Fruit fly (Drosophila melanogaster) whole organism, embryonic: ENCODE measurements around the gene Tlk.
A peak's percentile ranks its signal among the peaks of the same experiment; 100 is the strongest.

ENCODE experiments used
- Antp ChIP-seq: fragments of 200-800 bp; sonication (Bioruptor generic); optimal IDR thresholded peaks from 3 replicates; lab custom pipeline; 2016; ENCODE audit warnings: missing biosample characterization, missing genetic modification characterization
- CG10267 ChIP-seq: fragments of 200-800 bp; sonication (Bioruptor generic); optimal IDR thresholded peaks from 2 replicates; lab custom pipeline; 2018; ENCODE audit warnings: missing biosample characterization, mild to moderate bottlenecking, missing genetic modification characterization, moderate library complexity
- CG10543 ChIP-seq: fragments of 200-800 bp; sonication (Bioruptor generic); optimal IDR thresholded peaks from 3 replicates; lab custom pipeline; 2017; ENCODE audit warnings: missing biosample characterization, mild to moderate bottlenecking, missing genetic modification characterization, moderate library complexity
- CG11723 ChIP-seq: fragments of 200-800 bp; sonication (Bioruptor generic); optimal IDR thresholded peaks from 2 replicates; lab custom pipeline; 2017; ENCODE audit warnings: missing biosample characterization, mild to moderate bottlenecking, missing genetic modification characterization
- CG12659 ChIP-seq: fragments of 200-800 bp; sonication (Bioruptor generic); optimal IDR thresholded peaks from 3 replicates; lab custom pipeline; 2017; ENCODE audit warnings: mild to moderate bottlenecking, missing biosample characterization, missing genetic modification reagents, missing genetic modification characterization
- CG12744 ChIP-seq: fragments of 200-800 bp; sonication (Bioruptor generic); optimal IDR thresholded peaks from 2 replicates; lab custom pipeline; 2016; ENCODE audit warnings: missing biosample characterization, missing genetic modification characterization
- CG14014 ChIP-seq: fragments of 200-800 bp; sonication (Bioruptor generic); IDR thresholded peaks from 2 replicates; pipeline ENCODE4 v1.3.6; 2022; ENCODE audit warnings: missing biosample characterization, missing genetic modification characterization
- CG15514 ChIP-seq: fragments of 200-800 bp; sonication (Bioruptor generic); optimal IDR thresholded peaks from 3 replicates; lab custom pipeline; 2017; ENCODE audit warnings: missing biosample characterization, missing genetic modification characterization, mild to moderate bottlenecking, moderate library complexity, missing genetic modification reagents
- CG18599 ChIP-seq: fragments of 200-800 bp; sonication (Bioruptor generic); optimal IDR thresholded peaks from 3 replicates; lab custom pipeline; 2017; ENCODE audit warnings: missing biosample characterization, missing genetic modification characterization, mild to moderate bottlenecking, moderate library complexity, missing genetic modification reagents
- CG18619 ChIP-seq: fragments of 200-800 bp; sonication (Bioruptor generic); optimal IDR thresholded peaks from 3 replicates; lab custom pipeline; 2017; ENCODE audit warnings: missing biosample characterization, mild to moderate bottlenecking, missing genetic modification characterization
- CG2120 ChIP-seq: fragments of 200-800 bp; sonication (Bioruptor generic); optimal IDR thresholded peaks from 3 replicates; lab custom pipeline; 2016; ENCODE audit warnings: missing biosample characterization, missing genetic modification characterization
- CG31224 ChIP-seq: fragments of 200-800 bp; sonication (Bioruptor generic); IDR thresholded peaks from 2 replicates; pipeline ENCODE4 v1.3.6; 2022; ENCODE audit warnings: missing biosample characterization, missing genetic modification characterization
- CG31388 ChIP-seq: fragments of 200-800 bp; sonication (Bioruptor generic); optimal IDR thresholded peaks from 2 replicates; lab custom pipeline; 2016; ENCODE audit warnings: missing biosample characterization, missing genetic modification characterization
- CG3163 ChIP-seq: fragments of 200-800 bp; sonication (Bioruptor generic); optimal IDR thresholded peaks from 3 replicates; lab custom pipeline; 2016; ENCODE audit warnings: missing biosample characterization, missing genetic modification characterization
- CG32532 ChIP-seq: fragments of 200-800 bp; sonication (Bioruptor generic); IDR thresholded peaks from 2 replicates; pipeline ENCODE4 v1.3.6; 2022; ENCODE audit warnings: missing biosample characterization, missing genetic modification characterization
- CG7839 ChIP-seq: fragments of 200-800 bp; sonication (Bioruptor generic); optimal IDR thresholded peaks from 3 replicates; lab custom pipeline; 2018; ENCODE audit warnings: missing biosample characterization, mild to moderate bottlenecking, missing genetic modification characterization, moderate library complexity
- CG8290 ChIP-seq, 3 experiments: fragments of 200-800 bp; sonication (Bioruptor generic); optimal IDR thresholded peaks; 2 replicates each; lab custom pipeline; 2016 to 2019; ENCODE audit warnings: missing biosample characterization in 3 of 3, missing genetic modification characterization in 3 of 3, mild to moderate bottlenecking in 2 of 3, moderate library complexity in 1 of 3
- CG8359 ChIP-seq: fragments of 200-800 bp; sonication (Bioruptor generic); optimal IDR thresholded peaks from 2 replicates; lab custom pipeline; 2017; ENCODE audit warnings: missing biosample characterization, mild to moderate bottlenecking, missing genetic modification characterization, borderline replicate concordance
- CG9817 ChIP-seq: fragments of 200-800 bp; sonication (Bioruptor generic); optimal IDR thresholded peaks from 2 replicates; lab custom pipeline; 2018; ENCODE audit warnings: missing biosample characterization, mild to moderate bottlenecking, missing genetic modification characterization, moderate library complexity
- CG9932 ChIP-seq: fragments of 200-800 bp; sonication (Bioruptor generic); IDR thresholded peaks from 2 replicates; pipeline ENCODE4 v1.3.6; 2022; ENCODE audit warnings: missing biosample characterization, missing genetic modification characterization
- CkIIα-i1 ChIP-seq: fragments of 200-800 bp; sonication (Bioruptor generic); IDR thresholded peaks from 2 replicates; pipeline ENCODE4 v1.3.6; 2022; ENCODE audit warnings: missing biosample characterization, missing genetic modification characterization
- Dref ChIP-seq: fragments of 200-800 bp; sonication (Bioruptor generic); IDR thresholded peaks from 2 replicates; pipeline ENCODE4 v1.3.6; 2022; ENCODE audit warnings: missing biosample characterization, missing genetic modification characterization
- Drgx ChIP-seq: fragments of 200-800 bp; sonication (Bioruptor generic); IDR thresholded peaks from 2 replicates; pipeline ENCODE4 v1.3.6; 2022; ENCODE audit warnings: missing biosample characterization, missing genetic modification characterization
- HLH3B ChIP-seq: fragments of 200-800 bp; sonication (Bioruptor generic); IDR thresholded peaks from 2 replicates; pipeline ENCODE4 v1.3.6; 2022; ENCODE audit warnings: missing biosample characterization, missing genetic modification characterization
- Hmr ChIP-seq: fragments of 200-800 bp; sonication (Bioruptor generic); optimal IDR thresholded peaks from 3 replicates; lab custom pipeline; 2017; ENCODE audit warnings: mild to moderate bottlenecking, missing biosample characterization, missing genetic modification reagents, missing genetic modification characterization
- Hsf ChIP-seq: fragments of 200-800 bp; sonication (Bioruptor generic); optimal IDR thresholded peaks from 3 replicates; lab custom pipeline; 2016; ENCODE audit warnings: missing biosample characterization, missing genetic modification characterization
- MBD-R2 ChIP-seq: fragments of 200-800 bp; sonication (Bioruptor generic); IDR thresholded peaks from 2 replicates; pipeline ENCODE4 v1.3.6; 2022; ENCODE audit warnings: missing biosample characterization, missing genetic modification characterization
- Meics ChIP-seq: fragments of 200-800 bp; sonication (Bioruptor generic); optimal IDR thresholded peaks from 2 replicates; lab custom pipeline; 2017; ENCODE audit warnings: missing biosample characterization, mild to moderate bottlenecking, missing genetic modification characterization
- Opbp ChIP-seq: fragments of 200-800 bp; sonication (Bioruptor generic); IDR thresholded peaks from 3 replicates; pipeline ENCODE4 v1.3.6; 2022; ENCODE audit warnings: missing biosample characterization, missing genetic modification characterization; ENCODE audit not compliant: partially characterized antibody
- Pdp1 ChIP-seq, 2 experiments: fragments of 200-800 bp; sonication (Bioruptor generic); optimal IDR thresholded peaks; 3 replicates each; lab custom pipeline; 2016; ENCODE audit warnings: missing biosample characterization in 2 of 2, missing genetic modification characterization in 2 of 2, mild to moderate bottlenecking in 1 of 2, moderate library complexity in 1 of 2
- Rfx ChIP-seq: fragments of 200-800 bp; sonication (Bioruptor generic); IDR thresholded peaks from 2 replicates; pipeline ENCODE4 v1.3.6; 2022; ENCODE audit warnings: missing biosample characterization, missing genetic modification characterization
- dysf ChIP-seq: fragments of 200-800 bp; sonication (Bioruptor generic); IDR thresholded peaks from 3 replicates; pipeline ENCODE4 v1.3.6; 2022; ENCODE audit warnings: missing biosample characterization, missing genetic modification characterization
- eyg ChIP-seq: fragments of 200-800 bp; sonication (Bioruptor generic); optimal IDR thresholded peaks from 3 replicates; lab custom pipeline; 2016; ENCODE audit warnings: missing biosample characterization, missing genetic modification characterization
- pan ChIP-seq, 4 experiments: fragments of >200 bp in 3 of 4; fragments of 200-800 bp in 1 of 4; sonication (Bioruptor generic) in 1 of 4; optimal IDR thresholded peaks in 3 of 4; IDR thresholded peaks in 1 of 4; 2 replicates each; pipeline versions ENCODE4 v1.3.6 to Lab custom; 2017 to 2022; ENCODE audit warnings: missing biosample characterization in 2 of 4, missing genetic modification characterization in 2 of 4, mixed read lengths in 1 of 4
- prd ChIP-seq, 3 experiments: fragments of >200 bp in 2 of 3; fragments of 200-800 bp in 1 of 3; sonication (Bioruptor generic) in 1 of 3; optimal IDR thresholded peaks in 2 of 3; IDR thresholded peaks in 1 of 3; 2 replicates in 2 of 3; 3 replicates in 1 of 3; pipeline versions ENCODE4 v1.3.6 to Lab custom; 2017 to 2022; ENCODE audit warnings: missing biosample characterization in 1 of 3, missing genetic modification characterization in 1 of 3
- pros ChIP-seq: fragments of 200-800 bp; sonication (Bioruptor generic); optimal IDR thresholded peaks from 3 replicates; lab custom pipeline; 2019; ENCODE audit warnings: missing biosample characterization, mild to moderate bottlenecking, missing genetic modification characterization, moderate library complexity
- ranshi ChIP-seq: fragments of 200-800 bp; sonication (Bioruptor generic); IDR thresholded peaks from 2 replicates; pipeline ENCODE4 v1.3.6; 2022; ENCODE audit warnings: missing biosample characterization, missing genetic modification characterization
- ro ChIP-seq: fragments of 200-800 bp; sonication (Bioruptor generic); IDR thresholded peaks from 2 replicates; pipeline ENCODE4 v1.3.6; 2022; ENCODE audit warnings: missing biosample characterization, missing genetic modification characterization
- row ChIP-seq: fragments of 200-800 bp; sonication (Bioruptor generic); IDR thresholded peaks from 3 replicates; pipeline ENCODE4 v1.3.6; 2022; ENCODE audit warnings: missing biosample characterization, missing genetic modification characterization
- sens ChIP-seq: fragments of 200-800 bp; sonication (Bioruptor generic); peaks from one replicate; lab custom pipeline; 2016; ENCODE audit warnings: missing biosample characterization, missing genetic modification characterization
- slbo ChIP-seq: fragments of 200-800 bp; sonication (Bioruptor generic); IDR thresholded peaks from 2 replicates; pipeline ENCODE4 v1.3.6; 2022; ENCODE audit warnings: missing biosample characterization, missing genetic modification characterization

The Tlk gene

DNA sequence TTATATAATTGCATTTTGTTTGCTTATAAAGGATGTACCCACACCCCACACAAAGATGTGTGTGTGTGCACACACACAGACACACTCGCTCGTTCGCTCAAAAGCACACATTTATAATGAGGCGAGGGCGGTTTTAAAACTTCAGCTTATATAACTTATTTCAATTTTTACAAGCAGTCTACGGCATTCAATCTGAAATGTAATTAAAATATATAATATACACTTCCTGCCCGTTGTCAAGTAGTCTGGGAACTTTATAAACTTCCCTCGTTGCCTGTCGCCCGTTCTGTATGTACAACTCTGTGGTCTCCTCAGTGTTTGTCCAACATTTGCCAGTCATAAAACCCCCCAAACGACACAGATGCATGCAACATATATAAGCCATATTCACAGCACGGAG is 11.1 kb downstream of the Tlk start (continued):
- TF ChIP-seq CG2120 (GFP tag; lab: Kevin White, UChicago) = peak; percentile 43
- no peak for TF ChIP-seq ro (GFP tag; lab: Robert Waterston, UW)
- TF ChIP-seq slbo (GFP tag; lab: Robert Waterston, UW) = 0 out of 2 replicates have a peak, but pooled peaks have one; percentile 14
- no peak for TF ChIP-seq prd (optimal IDR thresholded peaks at IDR 0.05; lab: Kevin White, UChicago)
- TF ChIP-seq prd (GFP tag; IDR thresholded peaks at IDR 0.05; lab: Robert Waterston, UW) = peak; percentile 17; the same call in 1 of the 3 replicates
- TF ChIP-seq dysf (GFP tag; lab: Robert Waterston, UW) = peak; percentile 26; the same call in 2 of the 3 replicates
- no peak for TF ChIP-seq CG9932
- TF ChIP-seq Hsf = no peak
- peak; percentile 25; the same call in 1 of the 2 replicates for TF ChIP-seq ranshi (GFP tag; lab: Robert Waterston, UW)
- TF ChIP-seq Rfx (GFP tag; lab: Robert Waterston, UW) = peak; percentile 41; the same call in 1 of the 2 replicates
- TF ChIP-seq CG18619 = no peak
- no peak for TF ChIP-seq CG8359 (GFP tag; lab: Kevin White, UChicago)
- TF ChIP-seq CG14014 = 0 out of 2 replicates have a peak, but pooled peaks have one; percentile 21
- TF ChIP-seq sens (GFP tag; lab: Kevin White, UChicago) = peak; percentile 56
- TF ChIP-seq HLH3B (GFP tag; lab: Robert Waterston, UW) = 0 out of 2 replicates have a peak, but pooled peaks have one; percentile 27
- TF ChIP-seq row (GFP tag; lab: Robert Waterston, UW) = peak; percentile 63
- TF ChIP-seq CG15514 = peak; percentile 4
- peak; percentile 45 for TF ChIP-seq CG18599
- no peak for TF ChIP-seq CG12659 (GFP tag; lab: Kevin White, UChicago)
- TF ChIP-seq CG12744 (GFP tag; lab: Kevin White, UChicago) = no peak
- no peak for TF ChIP-seq CkIIα-i1 (GFP tag; lab: Robert Waterston, UW)
- no peak for TF ChIP-seq CG8290 (GFP tag; optimal IDR thresholded peaks at IDR 0.05; lab: Kevin White, UChicago)
- peak in 1 of 2 experiments; percentile 6 for TF ChIP-seq CG8290 (tag; optimal IDR thresholded peaks at IDR 0.05; lab: Kevin White, UChicago)
- TF ChIP-seq CG11723 (GFP tag; lab: Kevin White, UChicago) = no peak
- TF ChIP-seq Dref = no peak
- no peak for TF ChIP-seq eyg (GFP tag; lab: Kevin White, UChicago)
- TF ChIP-seq CG31388 = no peak
- TF ChIP-seq Antp (GFP tag; lab: Kevin White, UChicago) = no peak
- TF ChIP-seq CG3163 (GFP tag; lab: Kevin White, UChicago) = no peak
- TF ChIP-seq Pdp1 (GFP tag; optimal IDR thresholded peaks at IDR 0.05; lab: Kevin White, UChicago) = peak in 1 of 2 experiments; percentile 31
- peak; percentile 9 for TF ChIP-seq Hmr (GFP tag; lab: Kevin White, UChicago)
- no peak for TF ChIP-seq Opbp (GFP tag; lab: Robert Waterston, UW)
- TF ChIP-seq CG7839 (tag; lab: Kevin White, UChicago) = peak; percentile 39
- TF ChIP-seq CG10267 (tag; lab: Kevin White, UChicago) = no peak
- TF ChIP-seq MBD-R2 = no peak
- no peak for TF ChIP-seq CG10543 (GFP tag; lab: Kevin White, UChicago)
- TF ChIP-seq pan (optimal IDR thresholded peaks at IDR 0.05; lab: Kevin White, UChicago) = no peak
- peak in 1 of 2 experiments; percentile 20 for TF ChIP-seq pan (GFP tag; optimal IDR thresholded peaks at IDR 0.05 in 1 of 2, IDR thresholded peaks at IDR 0.05 in 1 of 2)
- TF ChIP-seq CG31224 (GFP tag; lab: Robert Waterston, UW) = no peak
- peak; percentile 67 for TF ChIP-seq Drgx (GFP tag; lab: Robert Waterston, UW)
- TF ChIP-seq CG32532 (GFP tag; lab: Robert Waterston, UW) = 0 out of 2 replicates have a peak, but pooled peaks have one; percentile 20
- no peak for TF ChIP-seq pros (GFP tag; lab: Kevin White, UChicago)
- peak; percentile 21 for TF ChIP-seq Meics (GFP tag; lab: Kevin White, UChicago)
- TF ChIP-seq CG9817 (tag; lab: Kevin White, UChicago) = peak; percentile 11
